Fruit fly (Drosophila melanogaster): ENCODE measurements around the gene Lip4.

Gene Lip4

dm6 chr2L:10522174-10522893 lies 5.0 kb upstream of the Lip4 start:
- TF ChIP-seq rn (GFP tag; IDR thresholded peaks at IDR 0.05), result no peak
- TF ChIP-seq CG12605 (GFP tag; IDR thresholded peaks at IDR 0.05), result no peak
- peak; percentile 28 for TF ChIP-seq CG8159 (tag; optimal IDR thresholded peaks at IDR 0.05)
- peak; percentile 13 for TF ChIP-seq CG8301 (tag; optimal IDR thresholded peaks at IDR 0.05)
- TF ChIP-seq CG14655 (GFP tag; optimal IDR thresholded peaks at IDR 0.05), result peak; percentile 41
- TF ChIP-seq CG15710 (tag; optimal IDR thresholded peaks at IDR 0.05), result peak; percentile 6
- TF ChIP-seq CG32121 (GFP tag; IDR thresholded peaks at IDR 0.05), result peak; percentile 23; the same call in 1 of the 2 replicates
- TF ChIP-seq CG34367 (tag; optimal IDR thresholded peaks at IDR 0.05), result no peak
- no peak for TF ChIP-seq Pif1A (GFP tag; optimal IDR thresholded peaks at IDR 0.05)
- peak; percentile 8 for TF ChIP-seq CG9948 (tag; optimal IDR thresholded peaks at IDR 0.05)
- 0 out of 3 replicates have a peak, but pooled peaks have one; percentile 12 for TF ChIP-seq CG4496 (GFP tag; IDR thresholded peaks at IDR 0.05)
- TF ChIP-seq fd96Ca (GFP tag; IDR thresholded peaks at IDR 0.05), result 0 out of 3 replicates have a peak, but pooled peaks have one; percentile 19
- TF ChIP-seq Snoo (tag; optimal IDR thresholded peaks at IDR 0.05), result no peak

DNA sequence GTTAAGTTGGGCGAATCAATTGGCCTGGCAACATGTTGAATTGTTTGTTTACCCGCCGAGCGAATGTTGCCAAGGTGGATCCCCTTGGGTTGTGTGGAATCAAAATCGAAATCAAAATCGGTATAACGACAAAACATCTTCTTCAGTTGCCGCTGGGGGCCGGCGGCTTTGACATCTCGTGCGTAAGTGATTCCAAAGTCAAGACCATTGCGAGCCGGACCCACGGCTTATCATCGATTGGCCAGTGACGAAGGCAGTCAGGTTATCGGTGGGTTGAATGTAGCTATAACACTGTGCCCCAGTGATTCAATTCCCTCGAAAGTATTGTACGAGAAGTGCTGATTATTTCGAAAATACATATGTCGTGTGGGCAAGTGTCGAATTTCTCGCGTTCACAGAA lies 1.6 kb downstream of the Lip4 start:
- TF ChIP-seq Pif1B (GFP tag; optimal IDR thresholded peaks at IDR 0.05) (no peak), rn (GFP tag; IDR thresholded peaks at IDR 0.05) (no peak), fd96Ca (GFP tag; IDR thresholded peaks at IDR 0.05) (no peak), gl (tag; optimal IDR thresholded peaks at IDR 0.05) (no peak), CG12605 (GFP tag; IDR thresholded peaks at IDR 0.05) (no peak), D1 (tag; optimal IDR thresholded peaks at IDR 0.05) (no peak), CG9948 (tag; optimal IDR thresholded peaks at IDR 0.05) (no peak), CG8301 (tag; optimal IDR thresholded peaks at IDR 0.05) (no peak), Pif1A (GFP tag; optimal IDR thresholded peaks at IDR 0.05) (no peak), Ets98B (GFP tag; IDR thresholded peaks at IDR 0.05) (no peak), CG13204 (GFP tag; optimal IDR thresholded peaks at IDR 0.05) (no peak), CG10348 (GFP tag; IDR thresholded peaks at IDR 0.05) (no peak), CG15710 (tag; optimal IDR thresholded peaks at IDR 0.05) (no peak), CG14655 (GFP tag; optimal IDR thresholded peaks at IDR 0.05) (no peak)

DNA sequence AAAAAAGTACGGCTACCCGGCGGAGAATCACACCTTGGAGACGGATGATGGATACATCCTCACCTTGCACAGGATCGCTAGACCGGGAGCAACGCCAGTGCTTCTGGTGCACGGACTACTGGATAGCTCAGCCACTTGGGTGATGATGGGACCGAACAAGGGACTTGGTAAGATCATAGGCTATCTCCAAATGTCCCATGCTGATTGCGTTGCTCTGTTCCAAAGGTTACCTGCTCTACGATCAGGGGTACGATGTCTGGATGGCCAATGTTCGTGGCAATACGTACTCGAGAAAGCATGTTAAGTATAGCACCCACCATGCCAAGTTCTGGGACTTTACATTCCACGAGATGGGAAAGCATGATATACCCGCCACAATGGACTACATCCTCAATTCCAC lies 2.7 kb downstream of the Lip4 start:
- no peak for TF ChIP-seq CG10348 (GFP tag; IDR thresholded peaks at IDR 0.05)
- no peak for TF ChIP-seq gl (tag; optimal IDR thresholded peaks at IDR 0.05)
- no peak for TF ChIP-seq rn (GFP tag; IDR thresholded peaks at IDR 0.05)
- no peak for TF ChIP-seq fd96Ca (GFP tag; IDR thresholded peaks at IDR 0.05)
- no peak for TF ChIP-seq CG12605 (GFP tag; IDR thresholded peaks at IDR 0.05)
- TF ChIP-seq Pif1A (GFP tag; optimal IDR thresholded peaks at IDR 0.05), result no peak

DNA sequence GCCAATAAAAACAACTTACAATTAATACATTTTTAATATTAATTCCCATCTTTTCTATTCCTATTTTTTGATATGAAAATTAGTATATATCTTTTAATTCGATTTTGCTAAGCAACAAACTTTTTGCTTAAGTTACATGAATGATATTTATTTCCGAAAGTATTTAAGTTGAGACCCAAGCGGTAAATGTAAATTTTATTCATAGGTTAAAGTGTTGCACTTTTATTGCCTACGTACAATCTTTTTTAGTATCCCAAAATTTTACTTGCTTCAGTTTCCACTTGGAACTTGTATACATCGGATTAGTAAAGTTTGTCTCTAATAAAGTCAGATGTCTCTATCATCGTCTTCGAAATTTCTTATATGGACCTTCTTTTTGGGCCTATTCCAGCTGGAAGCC lies 4.1 kb downstream of the Lip4 start, which contains the start of gene CG18301:
Gene CG18301, plus strand, starts transcription at position 301 of the 400 bp plus-strand sequence.
- TF ChIP-seq CG13204 (GFP tag; optimal IDR thresholded peaks at IDR 0.05) (no peak), rn (GFP tag; IDR thresholded peaks at IDR 0.05) (no peak), Ets98B (GFP tag; IDR thresholded peaks at IDR 0.05) (no peak), CG8159 (tag; optimal IDR thresholded peaks at IDR 0.05) (no peak), CG8301 (tag; optimal IDR thresholded peaks at IDR 0.05) (no peak), Pif1B (GFP tag; optimal IDR thresholded peaks at IDR 0.05) (no peak), CG34367 (tag; optimal IDR thresholded peaks at IDR 0.05) (no peak), CG15710 (tag; optimal IDR thresholded peaks at IDR 0.05) (no peak), CG4496 (GFP tag; IDR thresholded peaks at IDR 0.05) (no peak), fd96Ca (GFP tag; IDR thresholded peaks at IDR 0.05) (no peak), CG14655 (GFP tag; optimal IDR thresholded peaks at IDR 0.05) (no peak)

- TF ChIP-seq CG17806 (tag; optimal IDR thresholded peaks at IDR 0.05), result no peak
- no peak for TF ChIP-seq D1 (tag; optimal IDR thresholded peaks at IDR 0.05)
- no peak for TF ChIP-seq CG8159 (tag; optimal IDR thresholded peaks at IDR 0.05)
- no peak for TF ChIP-seq fd96Ca (GFP tag; IDR thresholded peaks at IDR 0.05)
- TF ChIP-seq Pif1A (GFP tag; optimal IDR thresholded peaks at IDR 0.05), result no peak
- TF ChIP-seq CG14655 (GFP tag; optimal IDR thresholded peaks at IDR 0.05), result no peak
- no peak for TF ChIP-seq CG13204 (GFP tag; optimal IDR thresholded peaks at IDR 0.05)
- TF ChIP-seq Ets98B (GFP tag; IDR thresholded peaks at IDR 0.05), result no peak
- no peak for TF ChIP-seq rn (GFP tag; IDR thresholded peaks at IDR 0.05)
- no peak for TF ChIP-seq CG9948 (tag; optimal IDR thresholded peaks at IDR 0.05)
- TF ChIP-seq Snoo (tag; optimal IDR thresholded peaks at IDR 0.05), result no peak
- TF ChIP-seq CG8301 (tag; optimal IDR thresholded peaks at IDR 0.05), result no peak
- TF ChIP-seq CG10348 (GFP tag; IDR thresholded peaks at IDR 0.05), result no peak
- TF ChIP-seq EcR (GFP tag; optimal IDR thresholded peaks at IDR 0.05), result no peak
- TF ChIP-seq Pif1B (GFP tag; optimal IDR thresholded peaks at IDR 0.05), result no peak
- no peak for TF ChIP-seq CG12605 (GFP tag; IDR thresholded peaks at IDR 0.05)
- TF ChIP-seq CG34367 (tag; optimal IDR thresholded peaks at IDR 0.05), result no peak
- no peak for TF ChIP-seq CG32121 (GFP tag; IDR thresholded peaks at IDR 0.05)
- TF ChIP-seq CG4496 (GFP tag; IDR thresholded peaks at IDR 0.05), result no peak
- TF ChIP-seq gl (tag; optimal IDR thresholded peaks at IDR 0.05), result no peak
Observed at dm6 chr2L:10534022-10534421, 6.7 kb downstream of the Lip4 start, which contains the start of gene CG18302. Gene CG18302 (plus strand): TSS chr2L:10534322.

DNA sequence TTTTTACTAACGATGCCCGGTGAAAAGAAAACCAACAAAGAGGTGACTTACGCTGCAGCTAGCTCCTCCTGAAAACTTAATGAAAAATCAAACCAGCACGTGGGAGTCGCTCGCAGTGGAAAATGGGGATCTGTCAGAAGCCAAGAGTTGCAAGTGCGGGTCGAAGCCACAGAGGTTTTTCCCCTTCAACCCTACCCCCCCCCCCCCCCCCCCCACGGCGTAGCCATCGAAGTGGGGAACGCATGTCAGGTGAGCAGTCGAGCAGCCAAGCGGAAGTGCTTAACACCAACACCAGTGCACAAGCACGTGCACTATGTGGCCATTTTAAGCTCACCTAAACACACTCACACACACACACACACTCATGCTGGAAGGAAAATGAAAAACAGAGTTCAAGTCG lies 12.0 kb downstream of the Lip4 start:
- TF ChIP-seq fd96Ca (GFP tag; IDR thresholded peaks at IDR 0.05) (no peak), Ets98B (GFP tag; IDR thresholded peaks at IDR 0.05) (no peak), CG4496 (GFP tag; IDR thresholded peaks at IDR 0.05) (no peak), CG8301 (tag; optimal IDR thresholded peaks at IDR 0.05) (no peak), rn (GFP tag; IDR thresholded peaks at IDR 0.05) (no peak), gl (tag; optimal IDR thresholded peaks at IDR 0.05) (no peak), CG17806 (tag; optimal IDR thresholded peaks at IDR 0.05) (no peak), Snoo (tag; optimal IDR thresholded peaks at IDR 0.05) (no peak), CG32121 (GFP tag; IDR thresholded peaks at IDR 0.05) (no peak), D1 (tag; optimal IDR thresholded peaks at IDR 0.05) (no peak), CG10348 (GFP tag; IDR thresholded peaks at IDR 0.05) (no peak), EcR (GFP tag; optimal IDR thresholded peaks at IDR 0.05) (no peak), Pif1B (GFP tag; optimal IDR thresholded peaks at IDR 0.05) (no peak), CG34367 (tag; optimal IDR thresholded peaks at IDR 0.05) (no peak), CG14655 (GFP tag; optimal IDR thresholded peaks at IDR 0.05) (no peak), Pif1A (GFP tag; optimal IDR thresholded peaks at IDR 0.05) (no peak), CG15710 (tag; optimal IDR thresholded peaks at IDR 0.05) (no peak), CG12605 (GFP tag; IDR thresholded peaks at IDR 0.05) (no peak), CG13204 (GFP tag; optimal IDR thresholded peaks at IDR 0.05) (no peak), CG8159 (tag; optimal IDR thresholded peaks at IDR 0.05) (no peak)
